Fruit fly (Drosophila melanogaster): ENCODE results near the gene UQCR-Q.

Gene UQCR-Q

dm6 chr3L:17496871-17497492 lies 22.4 kb downstream of the UQCR-Q start:
- no peak for TF ChIP-seq pan (optimal IDR thresholded peaks at IDR 0.05)
- TF ChIP-seq EcR (GFP tag; optimal IDR thresholded peaks at IDR 0.05), result no peak
- no peak for TF ChIP-seq psq (optimal IDR thresholded peaks at IDR 0.05)
- TF ChIP-seq Dll (optimal IDR thresholded peaks at IDR 0.05), result no peak
- TF ChIP-seq CG8478 (optimal IDR thresholded peaks at IDR 0.05), result no peak
- TF ChIP-seq usp (GFP tag; optimal IDR thresholded peaks at IDR 0.05), result no peak

- no peak for TF ChIP-seq usp (GFP tag; optimal IDR thresholded peaks at IDR 0.05)
- TF ChIP-seq psq (optimal IDR thresholded peaks at IDR 0.05), result no peak
- TF ChIP-seq Dll (optimal IDR thresholded peaks at IDR 0.05), result no peak
- no peak for TF ChIP-seq EcR (GFP tag; optimal IDR thresholded peaks at IDR 0.05)
- no peak for TF ChIP-seq pan (optimal IDR thresholded peaks at IDR 0.05)
- no peak for TF ChIP-seq CG8478 (optimal IDR thresholded peaks at IDR 0.05)
These were observed 23.4 kb downstream of the UQCR-Q start for dm6 chr3L:17497969-17498368.

- peak in 1 of 2 experiments; percentile 88 for TF ChIP-seq EcR (GFP tag; optimal IDR thresholded peaks at IDR 0.05)
- no peak for TF ChIP-seq Dll (optimal IDR thresholded peaks at IDR 0.05)
- TF ChIP-seq psq (optimal IDR thresholded peaks at IDR 0.05), result no peak
- no peak for TF ChIP-seq pan (optimal IDR thresholded peaks at IDR 0.05)
- TF ChIP-seq CG8478 (optimal IDR thresholded peaks at IDR 0.05), result no peak
- TF ChIP-seq usp (GFP tag; optimal IDR thresholded peaks at IDR 0.05), result no peak
These were observed 24.6 kb downstream of the UQCR-Q start for dm6 chr3L:17498952-17499710.

dm6 chr3L:17500315-17500985 lies 25.9 kb downstream of the UQCR-Q start:
- TF ChIP-seq Dll (optimal IDR thresholded peaks at IDR 0.05) (no peak), EcR (GFP tag; optimal IDR thresholded peaks at IDR 0.05) (peak in 1 of 2 experiments; percentile 87), pan (optimal IDR thresholded peaks at IDR 0.05) (no peak), psq (optimal IDR thresholded peaks at IDR 0.05) (no peak), CG8478 (optimal IDR thresholded peaks at IDR 0.05) (no peak), usp (GFP tag; optimal IDR thresholded peaks at IDR 0.05) (no peak)

dm6 chr3L:17502235-17502634 lies 27.7 kb downstream of the UQCR-Q start:
- no peak for TF ChIP-seq pan (optimal IDR thresholded peaks at IDR 0.05)
- TF ChIP-seq Dll (optimal IDR thresholded peaks at IDR 0.05), result no peak
- TF ChIP-seq usp (GFP tag; optimal IDR thresholded peaks at IDR 0.05), result no peak
- no peak for TF ChIP-seq EcR (GFP tag; optimal IDR thresholded peaks at IDR 0.05)
- no peak for TF ChIP-seq psq (optimal IDR thresholded peaks at IDR 0.05)
- no peak for TF ChIP-seq CG8478 (optimal IDR thresholded peaks at IDR 0.05)

dm6 chr3L:17504538-17504937 lies 30.0 kb downstream of the UQCR-Q start:
- no peak for TF ChIP-seq Dll (optimal IDR thresholded peaks at IDR 0.05)

dm6 chr3L:17506005-17506760 lies 31.6 kb downstream of the UQCR-Q start:
- TF ChIP-seq Dll (optimal IDR thresholded peaks at IDR 0.05) (no peak), EcR (GFP tag; optimal IDR thresholded peaks at IDR 0.05) (no peak), psq (optimal IDR thresholded peaks at IDR 0.05) (no peak), pan (optimal IDR thresholded peaks at IDR 0.05) (no peak), usp (GFP tag; optimal IDR thresholded peaks at IDR 0.05) (no peak), CG8478 (optimal IDR thresholded peaks at IDR 0.05) (no peak)

dm6 chr3L:17506830-17507229 lies 32.3 kb downstream of the UQCR-Q start:
- no peak for TF ChIP-seq Dll (optimal IDR thresholded peaks at IDR 0.05)
- TF ChIP-seq pan (optimal IDR thresholded peaks at IDR 0.05), result no peak
- no peak for TF ChIP-seq usp (GFP tag; optimal IDR thresholded peaks at IDR 0.05)
- TF ChIP-seq EcR (GFP tag; optimal IDR thresholded peaks at IDR 0.05), result no peak
- no peak for TF ChIP-seq CG8478 (optimal IDR thresholded peaks at IDR 0.05)
- no peak for TF ChIP-seq psq (optimal IDR thresholded peaks at IDR 0.05)

dm6 chr3L:17513492-17513891 lies 38.9 kb downstream of the UQCR-Q start:
- no peak for TF ChIP-seq Dll (optimal IDR thresholded peaks at IDR 0.05)
- TF ChIP-seq CG8478 (optimal IDR thresholded peaks at IDR 0.05), result no peak
- no peak for TF ChIP-seq pan (optimal IDR thresholded peaks at IDR 0.05)
- TF ChIP-seq psq (optimal IDR thresholded peaks at IDR 0.05), result no peak
- no peak for TF ChIP-seq usp (GFP tag; optimal IDR thresholded peaks at IDR 0.05)
- no peak for TF ChIP-seq EcR (GFP tag; optimal IDR thresholded peaks at IDR 0.05)

dm6 chr3L:17513893-17514616 lies 39.5 kb downstream of the UQCR-Q start, which contains the start of the genes U4-U6-60K and CG7564:
Gene U4-U6-60K (minus strand): TSS chr3L:17513912.
Gene CG7564 (plus strand): TSS chr3L:17514298.
- no peak for TF ChIP-seq Dll (optimal IDR thresholded peaks at IDR 0.05)
- TF ChIP-seq usp (GFP tag; optimal IDR thresholded peaks at IDR 0.05), result no peak
- TF ChIP-seq psq (optimal IDR thresholded peaks at IDR 0.05), result no peak
